Fruit fly (Drosophila melanogaster): ENCODE data around the gene CG32163.
A peak's percentile ranks its signal among the peaks of the same experiment; 100 is the strongest.

Gene CG32163

dm6 chr3L:16631844-16632537 is 45.0 kb downstream of the CG32163 start:
- no peak for TF ChIP-seq CG6854 (GFP tag; optimal IDR thresholded peaks at IDR 0.05)
- peak; percentile 47 for TF ChIP-seq Eip78C (GFP tag)
- TF ChIP-seq CG11762 (GFP tag; optimal IDR thresholded peaks at IDR 0.05; ENCODE audit: insufficient read depth) = no peak
- TF ChIP-seq Gug (GFP tag; IDR thresholded peaks at IDR 0.05) = no peak
- peak; percentile 8 for TF ChIP-seq esn (GFP tag; optimal IDR thresholded peaks at IDR 0.05)
- TF ChIP-seq CG6163 (GFP tag; IDR thresholded peaks at IDR 0.05) = peak; percentile 17; the same call in 1 of the 3 replicates
- no peak for TF ChIP-seq Eip93F (GFP tag; optimal IDR thresholded peaks at IDR 0.05)
- no peak for TF ChIP-seq Sox102F (GFP tag; optimal IDR thresholded peaks at IDR 0.05)

dm6 chr3L:16634091-16634490 is 47.1 kb downstream of the CG32163 start:
- TF ChIP-seq achi (GFP tag; optimal IDR thresholded peaks at IDR 0.05) = no peak
- no peak for TF ChIP-seq Ets96B (tag; optimal IDR thresholded peaks at IDR 0.05)
- no peak for TF ChIP-seq Hr4 (GFP tag; optimal IDR thresholded peaks at IDR 0.05)
- TF ChIP-seq CG11762 (GFP tag; optimal IDR thresholded peaks at IDR 0.05; ENCODE audit: insufficient read depth) = no peak

dm6 chr3L:16634529-16634928 is 47.6 kb downstream of the CG32163 start:
- peak; percentile 23 for TF ChIP-seq CG10669 (GFP tag; optimal IDR thresholded peaks at IDR 0.05)
- no peak for TF ChIP-seq CG16779 (tag; optimal IDR thresholded peaks at IDR 0.05)
- TF ChIP-seq topi (GFP tag; optimal IDR thresholded peaks at IDR 0.05) = peak; percentile 34
- peak; percentile 45 for TF ChIP-seq Ets96B (tag; optimal IDR thresholded peaks at IDR 0.05)
- no peak for TF ChIP-seq CG3032 (tag; optimal IDR thresholded peaks at IDR 0.05)
- TF ChIP-seq CG6792 (GFP tag; optimal IDR thresholded peaks at IDR 0.05) = peak; percentile 29
- peak; percentile 16 for TF ChIP-seq CG11762 (GFP tag; optimal IDR thresholded peaks at IDR 0.05; ENCODE audit: insufficient read depth)
- no peak for TF ChIP-seq Eip93F (GFP tag; optimal IDR thresholded peaks at IDR 0.05)
- TF ChIP-seq ss (GFP tag; optimal IDR thresholded peaks at IDR 0.05) = no peak
- TF ChIP-seq CG10631 (GFP tag; optimal IDR thresholded peaks at IDR 0.05) = peak; percentile 28
- no peak for TF ChIP-seq Hr39 (GFP tag; optimal IDR thresholded peaks at IDR 0.05)
- peak; percentile 33 for TF ChIP-seq Eip75B (GFP tag; optimal IDR thresholded peaks at IDR 0.05)
- peak; percentile 59 for TF ChIP-seq Eip78C (GFP tag)
- TF ChIP-seq CG8119 (GFP tag; IDR thresholded peaks at IDR 0.05) = peak; percentile 23; the same call in 1 of the 3 replicates
- peak; percentile 16 for TF ChIP-seq spab (GFP tag; optimal IDR thresholded peaks at IDR 0.05)
- TF ChIP-seq CG6163 (GFP tag; IDR thresholded peaks at IDR 0.05) = 0 out of 3 replicates have a peak, but pooled peaks have one; percentile 13
- TF ChIP-seq acj6 (GFP tag; optimal IDR thresholded peaks at IDR 0.05) = peak; percentile 35
- peak; percentile 21 for TF ChIP-seq cyc (GFP tag; optimal IDR thresholded peaks at IDR 0.05)
- no peak for TF ChIP-seq CG9139 (GFP tag; optimal IDR thresholded peaks at IDR 0.05)
- TF ChIP-seq Sox14 (GFP tag; optimal IDR thresholded peaks at IDR 0.05) = peak; percentile 0
- TF ChIP-seq achi (GFP tag; optimal IDR thresholded peaks at IDR 0.05) = peak; percentile 31
- TF ChIP-seq Hr38 (GFP tag; optimal IDR thresholded peaks at IDR 0.05) = no peak
- no peak for TF ChIP-seq CG32006 (GFP tag; optimal IDR thresholded peaks at IDR 0.05)
- TF ChIP-seq net (GFP tag; optimal IDR thresholded peaks at IDR 0.05) = no peak
- TF ChIP-seq Met (GFP tag; optimal IDR thresholded peaks at IDR 0.05) = no peak
- no peak for TF ChIP-seq Lpt (GFP tag; optimal IDR thresholded peaks at IDR 0.05)
- peak; percentile 24 for TF ChIP-seq CG3919 (GFP tag; optimal IDR thresholded peaks at IDR 0.05)
- TF ChIP-seq CG8319 (GFP tag; optimal IDR thresholded peaks at IDR 0.05) = peak; percentile 6
- TF ChIP-seq lz (GFP tag; optimal IDR thresholded peaks at IDR 0.05) = peak; percentile 8
- no peak for TF ChIP-seq CG1621 (tag; optimal IDR thresholded peaks at IDR 0.05)
